Fruit fly (Drosophila melanogaster): ENCODE data around the gene OXA1L.

The OXA1L gene

DNA sequence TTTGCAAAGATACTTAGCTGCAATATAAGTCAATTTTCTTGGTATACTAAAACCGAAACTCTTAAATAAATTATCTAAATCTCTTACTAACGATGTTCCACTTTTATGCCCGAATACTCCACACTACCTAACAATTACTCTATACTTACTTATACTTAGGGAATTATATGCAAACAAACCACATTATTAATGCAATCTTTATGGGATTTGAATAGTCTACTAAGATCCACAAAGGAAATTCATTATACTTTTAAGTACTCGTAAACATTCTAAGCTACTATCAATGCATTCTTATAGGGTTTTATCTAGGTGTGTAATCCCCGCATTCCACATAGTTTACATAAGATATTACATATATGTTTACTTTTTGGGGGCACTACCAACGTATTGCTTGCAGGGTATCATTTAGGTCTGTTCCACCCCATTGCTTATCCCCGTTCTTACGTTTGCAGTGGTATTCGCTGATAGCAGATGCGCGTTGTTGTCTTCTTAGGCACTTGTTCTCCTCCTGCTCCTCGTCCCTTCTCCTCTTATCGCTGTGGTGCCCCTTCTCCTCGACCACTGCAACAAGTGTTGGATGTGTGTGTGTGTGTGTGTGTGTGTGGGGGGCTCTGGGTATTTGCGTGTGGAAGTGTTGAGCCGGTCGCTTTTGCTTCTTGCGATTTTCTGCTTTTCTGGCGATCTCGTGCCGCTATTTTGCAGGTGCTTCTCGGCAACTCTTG, 11.4 kb upstream of the OXA1L start (continued):
- no peak for TF ChIP-seq sisA (GFP tag; IDR thresholded peaks at IDR 0.05)
- no peak for TF ChIP-seq CG9797 (GFP tag; optimal IDR thresholded peaks at IDR 0.05)
- no peak for TF ChIP-seq rib (GFP tag; IDR thresholded peaks at IDR 0.05)
- no peak for TF ChIP-seq ems (GFP tag; optimal IDR thresholded peaks at IDR 0.05)
- TF ChIP-seq hbn (GFP tag; IDR thresholded peaks at IDR 0.05; ENCODE audit: partially characterized antibody): no peak
- no peak for TF ChIP-seq Xrp1 (GFP tag; IDR thresholded peaks at IDR 0.05)
- no peak for TF ChIP-seq CG7928 (GFP tag; optimal IDR thresholded peaks at IDR 0.05)
- peak; percentile 20 for TF ChIP-seq CG10274 (GFP tag; optimal IDR thresholded peaks at IDR 0.05)
- no peak for TF ChIP-seq HmgD (GFP tag; optimal IDR thresholded peaks at IDR 0.05)
- TF ChIP-seq CG6175 (GFP tag; IDR thresholded peaks at IDR 0.05): 0 out of 3 replicates have a peak, but pooled peaks have one; percentile 20
- peak; percentile 8 for TF ChIP-seq CG3407 (GFP tag; optimal IDR thresholded peaks at IDR 0.05)
- TF ChIP-seq B-H1 (GFP tag; IDR thresholded peaks at IDR 0.05): no peak
- TF ChIP-seq pho (GFP tag; optimal IDR thresholded peaks at IDR 0.05): no peak
- TF ChIP-seq sim (GFP tag; IDR thresholded peaks at IDR 0.05): no peak
- TF ChIP-seq MESR4 (GFP tag; optimal IDR thresholded peaks at IDR 0.05): no peak
- no peak for TF ChIP-seq dm (GFP tag; optimal IDR thresholded peaks at IDR 0.05)
- no peak for TF ChIP-seq CG5245 (GFP tag; optimal IDR thresholded peaks at IDR 0.05)
- TF ChIP-seq gro (GFP tag; optimal IDR thresholded peaks at IDR 0.05): no peak
- no peak for TF ChIP-seq pfk (GFP tag; optimal IDR thresholded peaks at IDR 0.05)
- TF ChIP-seq Fer1 (GFP tag; optimal IDR thresholded peaks at IDR 0.05): no peak
- 0 out of 3 replicates have a peak, but pooled peaks have one; percentile 16 for TF ChIP-seq CG16813 (GFP tag; IDR thresholded peaks at IDR 0.05; ENCODE audit: partially characterized antibody)
- TF ChIP-seq CG17612 (GFP tag; IDR thresholded peaks at IDR 0.05): no peak
- no peak; the same call in 2 of the 3 replicates for TF ChIP-seq ci (GFP tag; IDR thresholded peaks at IDR 0.05)
- TF ChIP-seq CG4282 (GFP tag; optimal IDR thresholded peaks at IDR 0.05): no peak
- TF ChIP-seq CG10979 (tag; optimal IDR thresholded peaks at IDR 0.05): no peak
- no peak for TF ChIP-seq YL-1 (GFP tag; optimal IDR thresholded peaks at IDR 0.05)
- TF ChIP-seq NC2α (GFP tag; optimal IDR thresholded peaks at IDR 0.05): no peak
- TF ChIP-seq E2f2 (GFP tag; IDR thresholded peaks at IDR 0.05): no peak
- TF ChIP-seq D19B (GFP tag; optimal IDR thresholded peaks at IDR 0.05): peak; percentile 89
- TF ChIP-seq usp (GFP tag; optimal IDR thresholded peaks at IDR 0.05): no peak
- TF ChIP-seq NC2β (GFP tag; optimal IDR thresholded peaks at IDR 0.05): no peak
- no peak for TF ChIP-seq CG17802 (tag; optimal IDR thresholded peaks at IDR 0.05)
- no peak for TF ChIP-seq CG2199 (GFP tag; IDR thresholded peaks at IDR 0.05)
- TF ChIP-seq crp (GFP tag; optimal IDR thresholded peaks at IDR 0.05): no peak
- no peak for TF ChIP-seq NfI (GFP tag; optimal IDR thresholded peaks at IDR 0.05)
- no peak for TF ChIP-seq CG33557 (GFP tag; optimal IDR thresholded peaks at IDR 0.05)
- no peak for TF ChIP-seq CG6254 (GFP tag; optimal IDR thresholded peaks at IDR 0.05)
- no peak for TF ChIP-seq CG10366 (GFP tag; IDR thresholded peaks at IDR 0.05)
- peak; percentile 21 for TF ChIP-seq CG15479 (GFP tag; optimal IDR thresholded peaks at IDR 0.05)
- peak; percentile 11 for TF ChIP-seq gem (tag; optimal IDR thresholded peaks at IDR 0.05)
- no peak for TF ChIP-seq Elba2 (GFP tag; optimal IDR thresholded peaks at IDR 0.05)
- TF ChIP-seq CG12659 (GFP tag; optimal IDR thresholded peaks at IDR 0.05): no peak
- TF ChIP-seq eve (GFP tag; optimal IDR thresholded peaks at IDR 0.05): peak in 1 of 2 experiments; percentile 8
- no peak for TF ChIP-seq Poxn (GFP tag; IDR thresholded peaks at IDR 0.05)
- peak; percentile 10 for TF ChIP-seq CG4707 (GFP tag; optimal IDR thresholded peaks at IDR 0.05)
- no peak for TF ChIP-seq CG7963 (GFP tag; IDR thresholded peaks at IDR 0.05; ENCODE audit: partially characterized antibody)
- TF ChIP-seq CG10147 (GFP tag; optimal IDR thresholded peaks at IDR 0.05): no peak
- no peak for TF ChIP-seq CG12071 (GFP tag; optimal IDR thresholded peaks at IDR 0.05)
- no peak for TF ChIP-seq BtbVII (GFP tag; optimal IDR thresholded peaks at IDR 0.05)
- TF ChIP-seq CG13287 (GFP tag; IDR thresholded peaks at IDR 0.05; ENCODE audit: partially characterized antibody): no peak
